Fruit fly (Drosophila melanogaster) whole organism, embryonic: ENCODE data around the gene CG10195.

Experiments used
- Bgb ChIP-seq: fragments of 200-800 bp; sonication (Bioruptor generic); IDR thresholded peaks from 2 replicates; pipeline ENCODE4 v1.3.6; 2022; ENCODE audit warnings: missing biosample characterization, missing genetic modification characterization; ENCODE audit not compliant: partially characterized antibody
- C15 ChIP-seq: fragments of 200-800 bp; sonication (Bioruptor generic); IDR thresholded peaks from 3 replicates; pipeline ENCODE4 v1.3.6; 2022; ENCODE audit warnings: missing biosample characterization, missing genetic modification characterization
- CG10321 ChIP-seq: fragments of 200-800 bp; sonication (Bioruptor generic); IDR thresholded peaks from 2 replicates; pipeline ENCODE4 v1.3.6; 2022; ENCODE audit warnings: missing biosample characterization, missing genetic modification characterization
- CG12769 ChIP-seq: fragments of 200-800 bp; sonication (Bioruptor generic); optimal IDR thresholded peaks from 2 replicates; lab custom pipeline; 2019; ENCODE audit warnings: missing biosample characterization, mild to moderate bottlenecking, missing genetic modification characterization, moderate library complexity
- CG13287 ChIP-seq: fragments of 200-800 bp; sonication (Bioruptor generic); IDR thresholded peaks from 2 replicates; pipeline ENCODE4 v1.3.6; 2022; ENCODE audit warnings: missing biosample characterization, missing genetic modification characterization; ENCODE audit not compliant: partially characterized antibody
- CG14050 ChIP-seq: fragments of 200-800 bp; sonication (Bioruptor generic); IDR thresholded peaks from 3 replicates; pipeline ENCODE4 v1.3.6; 2022; ENCODE audit warnings: missing biosample characterization, missing genetic modification characterization
- CG15601 ChIP-seq: fragments of 200-800 bp; sonication (Bioruptor generic); optimal IDR thresholded peaks from 3 replicates; lab custom pipeline; 2019; ENCODE audit warnings: missing biosample characterization, mild to moderate bottlenecking, missing genetic modification characterization, moderate library complexity
- CG2116 ChIP-seq: fragments of 200-800 bp; sonication (Bioruptor generic); optimal IDR thresholded peaks from 3 replicates; lab custom pipeline; 2018; ENCODE audit warnings: missing biosample characterization, mild to moderate bottlenecking, missing genetic modification characterization
- CG32767 ChIP-seq: fragments of 200-800 bp; sonication (Bioruptor generic); IDR thresholded peaks from 2 replicates; pipeline ENCODE4 v1.3.6; 2022; ENCODE audit warnings: missing biosample characterization, missing genetic modification characterization
- CG32772 ChIP-seq: fragments of 200-800 bp; sonication (Bioruptor generic); IDR thresholded peaks from 2 replicates; pipeline ENCODE4 v1.3.6; 2022; ENCODE audit warnings: missing biosample characterization, missing genetic modification characterization
- CG34422 ChIP-seq: fragments of 200-800 bp; sonication (Bioruptor generic); IDR thresholded peaks from 3 replicates; pipeline ENCODE4 v1.3.6; 2022; ENCODE audit warnings: missing biosample characterization, missing genetic modification characterization
- CG4404 ChIP-seq: fragments of 200-800 bp; sonication (Bioruptor generic); IDR thresholded peaks from 2 replicates; pipeline ENCODE4 v1.3.6; 2022; ENCODE audit warnings: missing biosample characterization, missing genetic modification characterization
- Deaf1 ChIP-seq: fragments of 200-800 bp; optimal IDR thresholded peaks from 3 replicates; lab custom pipeline; 2019; ENCODE audit warnings: missing biosample characterization, mild to moderate bottlenecking, missing genetic modification characterization, moderate library complexity
- Dref ChIP-seq: fragments of 200-800 bp; sonication (Bioruptor generic); IDR thresholded peaks from 2 replicates; pipeline ENCODE4 v1.3.6; 2022; ENCODE audit warnings: missing biosample characterization, missing genetic modification characterization
- Ets97D ChIP-seq: fragments of 200-800 bp; sonication (Bioruptor generic); optimal IDR thresholded peaks from 3 replicates; lab custom pipeline; 2016; ENCODE audit warnings: missing biosample characterization, missing genetic modification characterization
- Gsc ChIP-seq: fragments of 200-800 bp; sonication (Bioruptor generic); IDR thresholded peaks from 2 replicates; pipeline ENCODE4 v1.3.6; 2022; ENCODE audit warnings: missing biosample characterization, missing genetic modification characterization
- Hr3 ChIP-seq: fragments of 200-800 bp; sonication (Bioruptor generic); optimal IDR thresholded peaks from 3 replicates; lab custom pipeline; 2016; ENCODE audit warnings: missing biosample characterization, missing genetic modification characterization
- Hr78 ChIP-seq, 2 experiments: fragments of 200-800 bp in 1 of 2; fragments of >200 bp in 1 of 2; sonication (Bioruptor generic) in 1 of 2; optimal IDR thresholded peaks; 2 replicates each; lab custom pipeline; 2017 to 2019; ENCODE audit warnings: missing biosample characterization in 2 of 2, missing genetic modification characterization in 2 of 2, mild to moderate bottlenecking in 1 of 2, moderate library complexity in 1 of 2
- Max ChIP-seq: fragments of 200-800 bp; sonication (Bioruptor generic); optimal IDR thresholded peaks from 2 replicates; lab custom pipeline; 2016; ENCODE audit warnings: missing biosample characterization, mild to moderate bottlenecking, missing genetic modification characterization
- Nf-YC ChIP-seq: fragments of 200-800 bp; optimal IDR thresholded peaks from 3 replicates; lab custom pipeline; 2019; ENCODE audit warnings: missing biosample characterization, mild to moderate bottlenecking, missing genetic modification characterization, moderate library complexity
- Trl ChIP-seq, 3 experiments: fragments of >200 bp in 2 of 3; fragments of 200-800 bp in 1 of 3; sonication (Bioruptor generic) in 1 of 3; optimal IDR thresholded peaks; 2 replicates in 1 of 3; 3 replicates in 2 of 3; lab custom pipeline; 2016 to 2017; ENCODE audit warnings: missing biosample characterization in 1 of 3, missing genetic modification characterization in 1 of 3
- abd-A ChIP-seq: fragments of 200-800 bp; sonication (Bioruptor generic); optimal IDR thresholded peaks from 3 replicates; lab custom pipeline; 2019; ENCODE audit warnings: missing biosample characterization, mild to moderate bottlenecking, missing genetic modification characterization, moderate library complexity
- ase ChIP-seq: fragments of 200-800 bp; sonication (Bioruptor generic); IDR thresholded peaks from 3 replicates; pipeline ENCODE4 v1.3.6; 2022; ENCODE audit warnings: missing biosample characterization, missing genetic modification characterization
- bsh ChIP-seq, 2 experiments: fragments of 200-800 bp; sonication (Bioruptor generic); optimal IDR thresholded peaks; 2 replicates each; lab custom pipeline; 2017 to 2018; ENCODE audit warnings: mild to moderate bottlenecking in 2 of 2, missing biosample characterization in 2 of 2, missing genetic modification characterization in 2 of 2, moderate library complexity in 1 of 2
- cato ChIP-seq: fragments of 200-800 bp; sonication (Bioruptor generic); optimal IDR thresholded peaks from 2 replicates; lab custom pipeline; 2016; ENCODE audit warnings: missing biosample characterization, missing genetic modification characterization, borderline replicate concordance
- chinmo ChIP-seq: fragments of 200-800 bp; sonication (Bioruptor generic); IDR thresholded peaks from 4 replicates; pipeline ENCODE4 v1.3.6; 2022; ENCODE audit warnings: missing biosample characterization, missing genetic modification characterization; ENCODE audit not compliant: partially characterized antibody
- chm ChIP-seq: fragments of 200-800 bp; sonication (Bioruptor generic); IDR thresholded peaks from 2 replicates; pipeline ENCODE4 v1.3.6; 2022; ENCODE audit warnings: missing biosample characterization, missing genetic modification characterization
- chn ChIP-seq: fragments of 200-800 bp; sonication (Bioruptor generic); optimal IDR thresholded peaks from 2 replicates; lab custom pipeline; 2016; ENCODE audit warnings: missing biosample characterization, missing genetic modification characterization
- crp ChIP-seq, 2 experiments: fragments of 200-800 bp; sonication (Bioruptor generic); optimal IDR thresholded peaks; 2 replicates in 1 of 2; 3 replicates in 1 of 2; lab custom pipeline; 2017; ENCODE audit warnings: missing biosample characterization in 2 of 2, missing genetic modification characterization in 2 of 2, mild to moderate bottlenecking in 1 of 2, moderate library complexity in 1 of 2
- dpn ChIP-seq, 2 experiments: fragments of 200-800 bp; sonication (Bioruptor generic); optimal IDR thresholded peaks; 3 replicates each; lab custom pipeline; 2016; ENCODE audit warnings: missing biosample characterization in 2 of 2, missing genetic modification characterization in 2 of 2
- ewg ChIP-seq: fragments of 200-800 bp; sonication (Bioruptor generic); optimal IDR thresholded peaks from 3 replicates; lab custom pipeline; 2017; ENCODE audit warnings: mild to moderate bottlenecking, missing biosample characterization, missing genetic modification reagents, missing genetic modification characterization
- eyg ChIP-seq: fragments of 200-800 bp; sonication (Bioruptor generic); optimal IDR thresholded peaks from 3 replicates; lab custom pipeline; 2016; ENCODE audit warnings: missing biosample characterization, missing genetic modification characterization
- ham ChIP-seq: fragments of 200-800 bp; sonication (Bioruptor generic); IDR thresholded peaks from 2 replicates; pipeline ENCODE4 v1.3.6; 2022; ENCODE audit warnings: missing biosample characterization, missing genetic modification characterization
- hbn ChIP-seq: fragments of 200-800 bp; sonication (Bioruptor generic); IDR thresholded peaks from 2 replicates; pipeline ENCODE4 v1.3.6; 2022; ENCODE audit warnings: missing biosample characterization, missing genetic modification characterization; ENCODE audit not compliant: partially characterized antibody
- lov ChIP-seq, 2 experiments: fragments of 200-800 bp in 1 of 2; fragments of >200 bp in 1 of 2; sonication (Bioruptor generic) in 1 of 2; IDR thresholded peaks in 1 of 2; optimal IDR thresholded peaks in 1 of 2; 2 replicates in 1 of 2; 3 replicates in 1 of 2; pipeline versions ENCODE4 v1.3.6 to Lab custom; 2017 to 2022; ENCODE audit warnings: missing biosample characterization in 1 of 2, missing genetic modification characterization in 1 of 2
- mirr ChIP-seq: fragments of 200-800 bp; sonication (Bioruptor generic); optimal IDR thresholded peaks from 3 replicates; lab custom pipeline; 2018; ENCODE audit warnings: missing biosample characterization, mild to moderate bottlenecking, missing genetic modification characterization
- mld ChIP-seq: fragments of 200-800 bp; sonication (Bioruptor generic); IDR thresholded peaks from 3 replicates; pipeline ENCODE4 v1.3.6; 2022; ENCODE audit warnings: missing biosample characterization, missing genetic modification characterization; ENCODE audit not compliant: partially characterized antibody
- onecut ChIP-seq: fragments of 200-800 bp; sonication (Bioruptor generic); IDR thresholded peaks from 2 replicates; pipeline ENCODE4 v1.3.6; 2022; ENCODE audit warnings: missing biosample characterization, missing genetic modification characterization
- pfk ChIP-seq: fragments of 200-800 bp; sonication (Bioruptor generic); optimal IDR thresholded peaks from 2 replicates; lab custom pipeline; 2018; ENCODE audit warnings: missing biosample characterization, mild to moderate bottlenecking, missing genetic modification characterization, moderate library complexity
- pnt ChIP-seq: fragments of 200-800 bp; sonication (Bioruptor generic); optimal IDR thresholded peaks from 3 replicates; lab custom pipeline; 2016; ENCODE audit warnings: missing biosample characterization, missing genetic modification characterization
- pzg ChIP-seq: fragments of 200-800 bp; sonication (Bioruptor generic); optimal IDR thresholded peaks from 3 replicates; lab custom pipeline; 2018; ENCODE audit warnings: missing biosample characterization, mild to moderate bottlenecking, missing genetic modification characterization, moderate library complexity
- scrt ChIP-seq: fragments of 200-800 bp; sonication (Bioruptor generic); optimal IDR thresholded peaks from 2 replicates; lab custom pipeline; 2018; ENCODE audit warnings: missing biosample characterization, mild to moderate bottlenecking, missing genetic modification characterization, moderate library complexity
- sens ChIP-seq: fragments of 200-800 bp; sonication (Bioruptor generic); peaks from one replicate; lab custom pipeline; 2016; ENCODE audit warnings: missing biosample characterization, missing genetic modification characterization
- seq ChIP-seq: fragments of 200-800 bp; sonication (Bioruptor generic); IDR thresholded peaks from 2 replicates; pipeline ENCODE4 v1.3.6; 2022; ENCODE audit warnings: missing biosample characterization, missing genetic modification characterization
- sqz ChIP-seq: fragments of 200-800 bp; sonication (Bioruptor generic); optimal IDR thresholded peaks from 3 replicates; lab custom pipeline; 2018; ENCODE audit warnings: missing biosample characterization, mild to moderate bottlenecking, missing genetic modification characterization

Gene CG10195

dm6 chr2L:19526316-19526715 lies 41.8 kb upstream of the CG10195 start, which contains the start of the genes Dpm1 and CG10137 (continued):
- TF ChIP-seq pnt (GFP tag; lab: Kevin White, UChicago), result no peak
- no peak for TF ChIP-seq ase (GFP tag; lab: Robert Waterston, UW)
- TF ChIP-seq CG15601 (tag; lab: Kevin White, UChicago), result peak; percentile 15
- no peak for TF ChIP-seq lov (optimal IDR thresholded peaks at IDR 0.05; lab: Kevin White, UChicago)
- no peak for TF ChIP-seq lov (GFP tag; IDR thresholded peaks at IDR 0.05; lab: Robert Waterston, UW)
- no peak for TF ChIP-seq sqz (GFP tag; lab: Kevin White, UChicago)
- TF ChIP-seq eyg (GFP tag; lab: Kevin White, UChicago), result no peak
- no peak for TF ChIP-seq CG10321 (GFP tag; lab: Robert Waterston, UW)
- TF ChIP-seq crp (GFP tag; optimal IDR thresholded peaks at IDR 0.05; lab: Kevin White, UChicago), result peak; percentile 82 to 94

- TF ChIP-seq abd-A, result peak; percentile 46
- TF ChIP-seq C15, result no peak
- TF ChIP-seq scrt (GFP tag; lab: Kevin White, UChicago), result peak; percentile 80
- TF ChIP-seq Hr3 (GFP tag; lab: Kevin White, UChicago), result no peak
- TF ChIP-seq onecut (GFP tag; lab: Robert Waterston, UW), result peak; percentile 19; the same call in 1 of the 2 replicates
- TF ChIP-seq ham (GFP tag; lab: Robert Waterston, UW), result no peak
- no peak for TF ChIP-seq CG12769 (tag; lab: Kevin White, UChicago)
- no peak for TF ChIP-seq mirr (GFP tag; lab: Kevin White, UChicago)
- TF ChIP-seq pzg, result peak; percentile 12
- TF ChIP-seq chn (GFP tag; lab: Kevin White, UChicago), result no peak
- TF ChIP-seq Hr78 (GFP tag; optimal IDR thresholded peaks at IDR 0.05; lab: Kevin White, UChicago), result no peak
- TF ChIP-seq hbn, result no peak
- TF ChIP-seq cato (GFP tag; lab: Kevin White, UChicago), result no peak
- TF ChIP-seq pfk (GFP tag; lab: Kevin White, UChicago), result no peak
- TF ChIP-seq sqz (GFP tag; lab: Kevin White, UChicago), result no peak
- no peak for TF ChIP-seq sens (GFP tag; lab: Kevin White, UChicago)
- 0 out of 2 replicates have a peak, but pooled peaks have one; percentile 22 for TF ChIP-seq Dref
- TF ChIP-seq Bgb, result peak; percentile 18; the same call in 1 of the 2 replicates
- TF ChIP-seq Nf-YC (tag; lab: Kevin White, UChicago), result peak; percentile 13
- no peak for TF ChIP-seq Max (GFP tag; lab: Kevin White, UChicago)
- TF ChIP-seq chinmo (GFP tag; lab: Robert Waterston, UW), result peak; percentile 44; the same call in 1 of the 4 replicates
- TF ChIP-seq Gsc (GFP tag; lab: Robert Waterston, UW), result no peak
- no peak for TF ChIP-seq mld (GFP tag; lab: Robert Waterston, UW)
- peak; percentile 24; the same call in 1 of the 2 replicates for TF ChIP-seq CG13287
- TF ChIP-seq dpn (GFP tag; optimal IDR thresholded peaks at IDR 0.05; lab: Kevin White, UChicago), result no peak
- 0 out of 2 replicates have a peak, but pooled peaks have one; percentile 15 for TF ChIP-seq CG4404 (GFP tag; lab: Robert Waterston, UW)
- TF ChIP-seq CG32767, result peak; percentile 35; the same call in 1 of the 2 replicates
- no peak for TF ChIP-seq bsh (GFP tag; optimal IDR thresholded peaks at IDR 0.05; lab: Kevin White, UChicago)
- TF ChIP-seq CG14050 (GFP tag; lab: Robert Waterston, UW), result no peak
- no peak for TF ChIP-seq CG2116
- 0 out of 3 replicates have a peak, but pooled peaks have one; percentile 18 for TF ChIP-seq CG34422 (GFP tag; lab: Robert Waterston, UW)
- peak; percentile 52; the same call in 1 of the 2 replicates for TF ChIP-seq seq (GFP tag; lab: Robert Waterston, UW)
- no peak for TF ChIP-seq CG32772 (GFP tag; lab: Robert Waterston, UW)
- peak; percentile 87 for TF ChIP-seq ewg (GFP tag; lab: Kevin White, UChicago)
- no peak for TF ChIP-seq Ets97D (GFP tag; lab: Kevin White, UChicago)
- TF ChIP-seq Trl (optimal IDR thresholded peaks at IDR 0.05; lab: Kevin White, UChicago), result peak; percentile 56 to 80
- no peak for TF ChIP-seq Trl (GFP tag; optimal IDR thresholded peaks at IDR 0.05; lab: Kevin White, UChicago)
- TF ChIP-seq chm (GFP tag; lab: Robert Waterston, UW), result 0 out of 2 replicates have a peak, but pooled peaks have one; percentile 39
- peak; percentile 22 for TF ChIP-seq Deaf1 (tag; lab: Kevin White, UChicago)
Observed at dm6 chr2L:19519611-19520010, 35.1 kb upstream of the CG10195 start.
